Fruit fly (Drosophila melanogaster) whole organism, embryonic: ENCODE results near the gene Xport-B.

ENCODE experiments used
- Awh ChIP-seq: fragments of 200-800 bp; sonication (Bioruptor generic); IDR thresholded peaks from 2 replicates; pipeline ENCODE4, ENCODE4 v1.3.6; 2022; ENCODE audit warnings: missing biosample characterization, missing genetic modification characterization
- Blimp-1 ChIP-seq: fragments of 200-800 bp; sonication (Bioruptor generic); optimal IDR thresholded peaks from 3 replicates; lab custom pipeline; 2018; ENCODE audit warnings: missing biosample characterization, missing genetic modification characterization, mild to moderate bottlenecking, moderate library complexity, missing genetic modification reagents
- CG10543 ChIP-seq: fragments of 200-800 bp; sonication (Bioruptor generic); optimal IDR thresholded peaks from 3 replicates; lab custom pipeline; 2017; ENCODE audit warnings: missing biosample characterization, mild to moderate bottlenecking, missing genetic modification characterization, moderate library complexity
- CG10654 ChIP-seq: fragments of 200-800 bp; sonication (Bioruptor generic); optimal IDR thresholded peaks from 2 replicates; lab custom pipeline; 2016; ENCODE audit warnings: missing biosample characterization, missing genetic modification characterization
- CG11093 ChIP-seq: fragments of 200-800 bp; sonication (Bioruptor generic); IDR thresholded peaks from 3 replicates; pipeline ENCODE4 v1.3.6; 2022; ENCODE audit warnings: missing biosample characterization, missing genetic modification characterization
- CG11560 ChIP-seq: fragments of 200-800 bp; sonication (Bioruptor generic); IDR thresholded peaks from 3 replicates; pipeline ENCODE4 v1.3.6; 2022; ENCODE audit warnings: missing biosample characterization, missing genetic modification characterization
- CG13123 ChIP-seq: fragments of 200-800 bp; sonication (Bioruptor generic); optimal IDR thresholded peaks from 2 replicates; lab custom pipeline; 2016; ENCODE audit warnings: missing biosample characterization, missing genetic modification characterization
- CG14050 ChIP-seq: fragments of 200-800 bp; sonication (Bioruptor generic); IDR thresholded peaks from 3 replicates; pipeline ENCODE4 v1.3.6; 2022; ENCODE audit warnings: missing biosample characterization, missing genetic modification characterization
- CG15601 ChIP-seq: fragments of 200-800 bp; sonication (Bioruptor generic); optimal IDR thresholded peaks from 3 replicates; lab custom pipeline; 2019; ENCODE audit warnings: missing biosample characterization, mild to moderate bottlenecking, missing genetic modification characterization, moderate library complexity
- CG1647 ChIP-seq: fragments of 200-800 bp; sonication (Bioruptor generic); optimal IDR thresholded peaks from 3 replicates; lab custom pipeline; 2016; ENCODE audit warnings: missing biosample characterization, missing genetic modification characterization
- CG17385 ChIP-seq: fragments of 200-800 bp; sonication (Bioruptor generic); optimal IDR thresholded peaks from 3 replicates; lab custom pipeline; 2018; ENCODE audit warnings: missing biosample characterization, mild to moderate bottlenecking, missing genetic modification characterization
- CG17802 ChIP-seq: fragments of 200-800 bp; sonication (Bioruptor generic); optimal IDR thresholded peaks from 2 replicates; lab custom pipeline; 2018; ENCODE audit warnings: missing biosample characterization, mild to moderate bottlenecking, missing genetic modification characterization, moderate library complexity
- CG17829 ChIP-seq: fragments of 200-800 bp; optimal IDR thresholded peaks from 2 replicates; lab custom pipeline; 2019; ENCODE audit warnings: missing biosample characterization, mild to moderate bottlenecking, missing genetic modification characterization, moderate library complexity
- CG2116 ChIP-seq: fragments of 200-800 bp; sonication (Bioruptor generic); optimal IDR thresholded peaks from 3 replicates; lab custom pipeline; 2018; ENCODE audit warnings: missing biosample characterization, mild to moderate bottlenecking, missing genetic modification characterization
- CG3065 ChIP-seq: fragments of 200-800 bp; sonication (Bioruptor generic); optimal IDR thresholded peaks from 2 replicates; lab custom pipeline; 2016; ENCODE audit warnings: missing biosample characterization, missing genetic modification characterization
- CG31441 ChIP-seq: fragments of 200-800 bp; sonication (Bioruptor generic); IDR thresholded peaks from 2 replicates; pipeline ENCODE4 v1.3.6; 2022; ENCODE audit warnings: missing biosample characterization, missing genetic modification characterization
- CG3726 ChIP-seq: fragments of 200-800 bp; sonication (Bioruptor generic); IDR thresholded peaks from 3 replicates; pipeline ENCODE4, ENCODE4 v1.3.6; 2022; ENCODE audit warnings: missing biosample characterization, missing genetic modification characterization
- CG3838 ChIP-seq: fragments of 200-800 bp; sonication (Bioruptor generic); optimal IDR thresholded peaks from 3 replicates; lab custom pipeline; 2016; ENCODE audit warnings: missing biosample characterization, missing genetic modification characterization
- CG4328 ChIP-seq: fragments of 200-800 bp; sonication (Bioruptor generic); optimal IDR thresholded peaks from 3 replicates; lab custom pipeline; 2017; ENCODE audit warnings: missing biosample characterization, missing genetic modification reagents, missing genetic modification characterization
- CG4707 ChIP-seq: fragments of 200-800 bp; sonication (Bioruptor generic); optimal IDR thresholded peaks from 2 replicates; lab custom pipeline; 2018; ENCODE audit warnings: missing biosample characterization, mild to moderate bottlenecking, missing genetic modification characterization, moderate library complexity
- CG5180 ChIP-seq: fragments of 200-800 bp; sonication (Bioruptor generic); optimal IDR thresholded peaks from 3 replicates; lab custom pipeline; 2017; ENCODE audit warnings: missing biosample characterization, missing genetic modification characterization, mild to moderate bottlenecking, moderate library complexity, missing genetic modification reagents
- CG6813 ChIP-seq: fragments of 200-800 bp; sonication (Bioruptor generic); optimal IDR thresholded peaks from 2 replicates; lab custom pipeline; 2017; ENCODE audit warnings: missing biosample characterization, missing genetic modification characterization, mild to moderate bottlenecking, moderate library complexity, missing genetic modification reagents
- CG7556 ChIP-seq: fragments of 200-800 bp; sonication (Bioruptor generic); optimal IDR thresholded peaks from 2 replicates; lab custom pipeline; 2017; ENCODE audit warnings: missing biosample characterization, mild to moderate bottlenecking, missing genetic modification characterization
- CG7839 ChIP-seq: fragments of 200-800 bp; sonication (Bioruptor generic); optimal IDR thresholded peaks from 3 replicates; lab custom pipeline; 2018; ENCODE audit warnings: missing biosample characterization, mild to moderate bottlenecking, missing genetic modification characterization, moderate library complexity
- CG8478 ChIP-seq: fragments of >200 bp; optimal IDR thresholded peaks from 2 replicates; lab custom pipeline; 2018
- CG9932 ChIP-seq: fragments of 200-800 bp; sonication (Bioruptor generic); IDR thresholded peaks from 2 replicates; pipeline ENCODE4 v1.3.6; 2022; ENCODE audit warnings: missing biosample characterization, missing genetic modification characterization
- Camta ChIP-seq: fragments of 200-800 bp; sonication (Bioruptor generic); optimal IDR thresholded peaks from 2 replicates; lab custom pipeline; 2016; ENCODE audit warnings: missing biosample characterization, missing genetic modification characterization
- Dbx ChIP-seq: fragments of 200-800 bp; sonication (Bioruptor generic); IDR thresholded peaks from 3 replicates; pipeline ENCODE4 v1.3.6; 2022; ENCODE audit warnings: missing biosample characterization, missing genetic modification characterization
- Deaf1 ChIP-seq: fragments of 200-800 bp; optimal IDR thresholded peaks from 3 replicates; lab custom pipeline; 2019; ENCODE audit warnings: missing biosample characterization, mild to moderate bottlenecking, missing genetic modification characterization, moderate library complexity
- Hand ChIP-seq: fragments of 200-800 bp; sonication (Bioruptor generic); optimal IDR thresholded peaks from 2 replicates; lab custom pipeline; 2017; ENCODE audit warnings: mild to moderate bottlenecking, missing biosample characterization, missing genetic modification reagents, missing genetic modification characterization
- Lim3 ChIP-seq: fragments of 200-800 bp; sonication (Bioruptor generic); IDR thresholded peaks from 2 replicates; pipeline ENCODE4 v1.3.6; 2022; ENCODE audit warnings: missing biosample characterization, missing genetic modification characterization
- Nf-YB ChIP-seq: fragments of 200-800 bp; sonication (Bioruptor generic); optimal IDR thresholded peaks from 3 replicates; lab custom pipeline; 2019; ENCODE audit warnings: missing biosample characterization, mild to moderate bottlenecking, missing genetic modification characterization, moderate library complexity
- Six4 ChIP-seq: fragments of 200-800 bp; sonication (Bioruptor generic); optimal IDR thresholded peaks from 2 replicates; lab custom pipeline; 2016; ENCODE audit warnings: missing biosample characterization, missing genetic modification characterization
- Xbp1 ChIP-seq: fragments of 200-800 bp; sonication (Bioruptor generic); optimal IDR thresholded peaks from 3 replicates; lab custom pipeline; 2016; ENCODE audit warnings: missing biosample characterization, mild to moderate bottlenecking, missing genetic modification characterization
- az2 ChIP-seq: fragments of 200-800 bp; sonication (Bioruptor generic); optimal IDR thresholded peaks from 3 replicates; lab custom pipeline; 2016; ENCODE audit warnings: missing biosample characterization, missing genetic modification characterization
- bbx ChIP-seq: fragments of 200-800 bp; sonication (Bioruptor generic); IDR thresholded peaks from 2 replicates; pipeline ENCODE4 v1.3.6; 2022; ENCODE audit warnings: missing biosample characterization, missing genetic modification characterization; ENCODE audit not compliant: partially characterized antibody
- ci ChIP-seq: fragments of 200-800 bp; sonication (Bioruptor generic); IDR thresholded peaks from 3 replicates; pipeline ENCODE4 v1.3.6; 2022; ENCODE audit warnings: missing biosample characterization, missing genetic modification characterization
- crp ChIP-seq, 2 experiments: fragments of 200-800 bp; sonication (Bioruptor generic); optimal IDR thresholded peaks; 2 replicates in 1 of 2; 3 replicates in 1 of 2; lab custom pipeline; 2017; ENCODE audit warnings: missing biosample characterization in 2 of 2, missing genetic modification characterization in 2 of 2, mild to moderate bottlenecking in 1 of 2, moderate library complexity in 1 of 2
- eve ChIP-seq, 2 experiments: fragments of >200 bp; optimal IDR thresholded peaks; 2 replicates each; lab custom pipeline; 2017; ENCODE audit warnings: missing biosample characterization in 2 of 2, missing genetic modification characterization in 2 of 2
- gcm ChIP-seq: fragments of 200-800 bp; sonication (Bioruptor generic); optimal IDR thresholded peaks from 2 replicates; lab custom pipeline; 2019; ENCODE audit warnings: missing biosample characterization, mild to moderate bottlenecking, missing genetic modification characterization, moderate library complexity
- kah ChIP-seq: fragments of 200-800 bp; sonication (Bioruptor generic); optimal IDR thresholded peaks from 2 replicates; lab custom pipeline; 2018; ENCODE audit warnings: missing biosample characterization, mild to moderate bottlenecking, missing genetic modification characterization
- kni ChIP-seq: fragments of 200-800 bp; sonication (Bioruptor generic); optimal IDR thresholded peaks from 3 replicates; lab custom pipeline; 2017; ENCODE audit warnings: mild to moderate bottlenecking, missing biosample characterization, missing genetic modification reagents, missing genetic modification characterization
- lilli ChIP-seq: fragments of 200-800 bp; sonication (Bioruptor generic); optimal IDR thresholded peaks from 3 replicates; lab custom pipeline; 2016; ENCODE audit warnings: missing biosample characterization, missing genetic modification characterization
- luna ChIP-seq: fragments of 200-800 bp; sonication (Bioruptor generic); optimal IDR thresholded peaks from 2 replicates; lab custom pipeline; 2016; ENCODE audit warnings: missing biosample characterization, missing genetic modification characterization
- scrt ChIP-seq: fragments of 200-800 bp; sonication (Bioruptor generic); optimal IDR thresholded peaks from 2 replicates; lab custom pipeline; 2018; ENCODE audit warnings: missing biosample characterization, mild to moderate bottlenecking, missing genetic modification characterization, moderate library complexity
- shn ChIP-seq: fragments of 200-800 bp; sonication (Bioruptor generic); optimal IDR thresholded peaks from 3 replicates; lab custom pipeline; 2016; ENCODE audit warnings: missing biosample characterization, missing genetic modification characterization
- slbo ChIP-seq: fragments of 200-800 bp; sonication (Bioruptor generic); IDR thresholded peaks from 2 replicates; pipeline ENCODE4 v1.3.6; 2022; ENCODE audit warnings: missing biosample characterization, missing genetic modification characterization
- so ChIP-seq: fragments of 200-800 bp; sonication (Bioruptor generic); IDR thresholded peaks from 3 replicates; pipeline ENCODE4 v1.3.6; 2022; ENCODE audit warnings: missing biosample characterization, missing genetic modification characterization
- tup ChIP-seq: fragments of 200-800 bp; sonication (Bioruptor generic); optimal IDR thresholded peaks from 2 replicates; lab custom pipeline; 2016; ENCODE audit warnings: missing biosample characterization, mild to moderate bottlenecking, missing genetic modification characterization, moderate library complexity
- zen ChIP-seq: fragments of 200-800 bp; sonication (Bioruptor generic); optimal IDR thresholded peaks from 3 replicates; lab custom pipeline; 2018; ENCODE audit warnings: missing biosample characterization, mild to moderate bottlenecking, missing genetic modification characterization, moderate library complexity

The Xport-B gene

dm6 chr3R:19880431-19880939, 34.7 kb downstream of the Xport-B start (continued):
- TF ChIP-seq so (GFP tag; lab: Robert Waterston, UW) (0 out of 3 replicates have a peak, but pooled peaks have one; percentile 37), CG10654 (peak; percentile 20), CG17802 (tag; lab: Kevin White, UChicago) (peak; percentile 1), slbo (peak; percentile 38; the same call in 1 of the 2 replicates), CG1647 (no peak), CG7839 (tag; lab: Kevin White, UChicago) (peak; percentile 72), CG17385 (peak; percentile 73), CG3838 (GFP tag; lab: Kevin White, UChicago) (no peak), CG13123 (GFP tag; lab: Kevin White, UChicago) (no peak), Dbx (GFP tag; lab: Robert Waterston, UW) (peak; percentile 48; the same call in 1 of the 3 replicates), tup (no peak), CG31441 (GFP tag; lab: Robert Waterston, UW) (peak; percentile 60), CG7556 (GFP tag; lab: Kevin White, UChicago) (peak; percentile 49), CG3065 (GFP tag; lab: Kevin White, UChicago) (no peak), crp (GFP tag; optimal IDR thresholded peaks at IDR 0.05; lab: Kevin White, UChicago) (peak in 1 of 2 experiments; percentile 15), zen (tag; lab: Kevin White, UChicago) (no peak), eve (GFP tag; optimal IDR thresholded peaks at IDR 0.05; lab: Kevin White, UChicago) (no peak), kah (peak; percentile 79), Hand (peak; percentile 73), Six4 (GFP tag; lab: Kevin White, UChicago) (no peak), Awh (GFP tag; lab: Robert Waterston, UW) (0 out of 2 replicates have a peak, but pooled peaks have one; percentile 20), CG11560 (tag; lab: Robert Waterston, UW) (no peak), Lim3 (GFP tag; lab: Robert Waterston, UW) (no peak), Blimp-1 (peak; percentile 49), CG3726 (GFP tag; lab: Robert Waterston, UW) (no peak), az2 (GFP tag; lab: Kevin White, UChicago) (peak; percentile 27), scrt (GFP tag; lab: Kevin White, UChicago) (peak; percentile 58), CG2116 (GFP tag; lab: Kevin White, UChicago) (peak; percentile 5), luna (GFP tag; lab: Kevin White, UChicago) (no peak), CG17829 (tag; lab: Kevin White, UChicago) (peak; percentile 23), CG14050 (GFP tag; lab: Robert Waterston, UW) (peak; percentile 44; the same call in 2 of the 3 replicates), CG5180 (GFP tag; lab: Kevin White, UChicago) (peak; percentile 40), CG8478 (lab: Kevin White, UChicago) (no peak), lilli (GFP tag; lab: Kevin White, UChicago) (peak; percentile 66), Nf-YB (GFP tag; lab: Kevin White, UChicago) (peak; percentile 38), bbx (GFP tag; lab: Robert Waterston, UW) (no peak), CG4707 (GFP tag; lab: Kevin White, UChicago) (peak; percentile 51), CG15601 (tag; lab: Kevin White, UChicago) (peak; percentile 56), CG11093 (GFP tag; lab: Robert Waterston, UW) (0 out of 3 replicates have a peak, but pooled peaks have one; percentile 29), ci (GFP tag; lab: Robert Waterston, UW) (0 out of 3 replicates have a peak, but pooled peaks have one; percentile 29), kni (GFP tag; lab: Kevin White, UChicago) (peak; percentile 65), shn (peak; percentile 27), Xbp1 (GFP tag; lab: Kevin White, UChicago) (peak; percentile 44), gcm (peak; percentile 34), Camta (GFP tag; lab: Kevin White, UChicago) (peak; percentile 37), CG6813 (GFP tag; lab: Kevin White, UChicago) (peak; percentile 56), CG9932 (GFP tag; lab: Robert Waterston, UW) (peak; percentile 22; the same call in 1 of the 2 replicates), CG4328 (GFP tag; lab: Kevin White, UChicago) (peak; percentile 74), Deaf1 (tag; lab: Kevin White, UChicago) (peak; percentile 47), CG10543 (peak; percentile 74)
